Fruit fly (Drosophila melanogaster) whole organism, prepupa: ENCODE results near the gene CG4607.

Source experiments
- CG31627 ChIP-seq: fragments of 200-800 bp; sonication (Bioruptor generic); optimal IDR thresholded peaks from 3 replicates; lab custom pipeline; 2016; ENCODE audit warnings: missing biosample characterization, missing genetic modification characterization
- CG3919 ChIP-seq: fragments of 200-800 bp; sonication (Bioruptor generic); optimal IDR thresholded peaks from 3 replicates; lab custom pipeline; 2016; ENCODE audit warnings: missing biosample characterization, missing genetic modification characterization
- CG6792 ChIP-seq: fragments of 200-800 bp; sonication (Bioruptor generic); optimal IDR thresholded peaks from 3 replicates; lab custom pipeline; 2016; ENCODE audit warnings: missing biosample characterization, missing genetic modification characterization
- Eip78C ChIP-seq: fragments of 200-800 bp; sonication (Bioruptor generic); peaks from one replicate; lab custom pipeline; 2016; ENCODE audit warnings: missing biosample characterization, missing genetic modification characterization
- Eip93F ChIP-seq: fragments of 200-800 bp; sonication (Bioruptor generic); optimal IDR thresholded peaks from 2 replicates; lab custom pipeline; 2016; ENCODE audit warnings: missing biosample characterization, mild to moderate bottlenecking, missing genetic modification characterization
- OdsH ChIP-seq: fragments of 200-800 bp; sonication (Bioruptor generic); optimal IDR thresholded peaks from 3 replicates; lab custom pipeline; 2016; ENCODE audit warnings: missing biosample characterization, missing genetic modification characterization
- Sox15 ChIP-seq: fragments of 200-800 bp; sonication (Bioruptor generic); optimal IDR thresholded peaks from 3 replicates; lab custom pipeline; 2016; ENCODE audit warnings: missing biosample characterization, missing genetic modification characterization
- acj6 ChIP-seq: fragments of 200-800 bp; sonication (Bioruptor generic); optimal IDR thresholded peaks from 3 replicates; lab custom pipeline; 2016; ENCODE audit warnings: missing biosample characterization, missing genetic modification characterization
- net ChIP-seq: fragments of 200-800 bp; sonication (Bioruptor generic); optimal IDR thresholded peaks from 3 replicates; lab custom pipeline; 2016; ENCODE audit warnings: missing biosample characterization, missing genetic modification characterization
- salr ChIP-seq, 2 experiments: fragments of 200-800 bp; sonication (Bioruptor generic); optimal IDR thresholded peaks; 3 replicates each; lab custom pipeline; 2016 to 2018; ENCODE audit warnings: missing biosample characterization in 2 of 2, missing genetic modification characterization in 2 of 2, mild to moderate bottlenecking in 1 of 2
- svp ChIP-seq: fragments of 200-800 bp; sonication (Bioruptor generic); peaks from one replicate; lab custom pipeline; 2016; ENCODE audit warnings: missing biosample characterization, missing genetic modification characterization
- vri ChIP-seq: fragments of 200-800 bp; sonication (Bioruptor generic); optimal IDR thresholded peaks from 3 replicates; lab custom pipeline; 2016; ENCODE audit warnings: missing biosample characterization, mild to moderate bottlenecking, missing genetic modification characterization

dm6 chrX:7120168-7120567 is 51.0 kb downstream of the CG4607 start:
- TF ChIP-seq Eip78C (GFP tag; lab: Kevin White, UChicago), result peak; percentile 50
- TF ChIP-seq Eip93F, result no peak
- no peak for TF ChIP-seq CG3919 (GFP tag; lab: Kevin White, UChicago)
- no peak for TF ChIP-seq acj6 (GFP tag; lab: Kevin White, UChicago)
- no peak for TF ChIP-seq OdsH (GFP tag; lab: Kevin White, UChicago)
- peak; percentile 35 for TF ChIP-seq svp
- TF ChIP-seq net (GFP tag; lab: Kevin White, UChicago), result no peak
- TF ChIP-seq vri (GFP tag; lab: Kevin White, UChicago), result no peak
- TF ChIP-seq Sox15 (GFP tag; lab: Kevin White, UChicago), result no peak
- TF ChIP-seq salr (GFP tag; optimal IDR thresholded peaks at IDR 0.05; lab: Kevin White, UChicago), result no peak
- TF ChIP-seq CG6792 (GFP tag; lab: Kevin White, UChicago), result no peak
- no peak for TF ChIP-seq CG31627 (GFP tag; lab: Kevin White, UChicago)
